Fruit fly (Drosophila melanogaster) whole organism, embryonic: ENCODE data around the gene IntS14.
A peak's percentile ranks its signal among the peaks of the same experiment; 100 is the strongest.

Experiments
- Ada2b ChIP-seq: fragments of 200-800 bp; sonication (Bioruptor generic); IDR thresholded peaks from 2 replicates; pipeline ENCODE4 v1.3.6; 2022; ENCODE audit warnings: missing biosample characterization, missing genetic modification characterization
- Atf3 ChIP-seq: fragments of 200-800 bp; sonication (Bioruptor generic); optimal IDR thresholded peaks from 3 replicates; lab custom pipeline; 2016; ENCODE audit warnings: missing biosample characterization, missing genetic modification characterization
- B-H1 ChIP-seq: fragments of 200-800 bp; sonication (Bioruptor generic); IDR thresholded peaks from 3 replicates; pipeline ENCODE4 v1.3.6; 2022; ENCODE audit warnings: missing biosample characterization, missing genetic modification characterization
- CG10543 ChIP-seq: fragments of 200-800 bp; sonication (Bioruptor generic); optimal IDR thresholded peaks from 3 replicates; lab custom pipeline; 2017; ENCODE audit warnings: missing biosample characterization, mild to moderate bottlenecking, missing genetic modification characterization, moderate library complexity
- CG12744 ChIP-seq: fragments of 200-800 bp; sonication (Bioruptor generic); optimal IDR thresholded peaks from 2 replicates; lab custom pipeline; 2016; ENCODE audit warnings: missing biosample characterization, missing genetic modification characterization
- CG15269 ChIP-seq: fragments of 200-800 bp; sonication (Bioruptor generic); optimal IDR thresholded peaks from 2 replicates; lab custom pipeline; 2018; ENCODE audit warnings: missing biosample characterization, mild to moderate bottlenecking, missing genetic modification characterization, moderate library complexity
- CG15514 ChIP-seq: fragments of 200-800 bp; sonication (Bioruptor generic); optimal IDR thresholded peaks from 3 replicates; lab custom pipeline; 2017; ENCODE audit warnings: missing biosample characterization, missing genetic modification characterization, mild to moderate bottlenecking, moderate library complexity, missing genetic modification reagents
- CG3281 ChIP-seq: fragments of 200-800 bp; sonication (Bioruptor generic); optimal IDR thresholded peaks from 3 replicates; lab custom pipeline; 2017; ENCODE audit warnings: missing biosample characterization, mild to moderate bottlenecking, missing genetic modification characterization
- CG3995 ChIP-seq: fragments of 200-800 bp; sonication (Bioruptor generic); optimal IDR thresholded peaks from 3 replicates; lab custom pipeline; 2016; ENCODE audit warnings: missing biosample characterization, missing genetic modification characterization
- CG6654 ChIP-seq: fragments of 200-800 bp; sonication (Bioruptor generic); optimal IDR thresholded peaks from 2 replicates; lab custom pipeline; 2017; ENCODE audit warnings: missing biosample characterization, mild to moderate bottlenecking, missing genetic modification characterization
- CG7786 ChIP-seq: fragments of 200-800 bp; sonication (Bioruptor generic); optimal IDR thresholded peaks from 2 replicates; lab custom pipeline; 2016; ENCODE audit warnings: missing biosample characterization, missing genetic modification characterization
- CG8290 ChIP-seq, 3 experiments: fragments of 200-800 bp; sonication (Bioruptor generic); optimal IDR thresholded peaks; 2 replicates each; lab custom pipeline; 2016 to 2019; ENCODE audit warnings: missing biosample characterization in 3 of 3, missing genetic modification characterization in 3 of 3, mild to moderate bottlenecking in 2 of 3, moderate library complexity in 1 of 3
- Dfd ChIP-seq, 2 experiments: fragments of >200 bp; optimal IDR thresholded peaks; 2 replicates each; lab custom pipeline; 2017; ENCODE audit warnings: missing biosample characterization in 2 of 2, missing genetic modification characterization in 2 of 2
- Dip2 ChIP-seq: fragments of 200-800 bp; sonication (Bioruptor generic); IDR thresholded peaks from 2 replicates; pipeline ENCODE4 v1.3.6; 2022; ENCODE audit warnings: missing biosample characterization, missing genetic modification characterization
- E2f1 ChIP-seq: fragments of 200-800 bp; sonication (Bioruptor generic); IDR thresholded peaks from 2 replicates; pipeline ENCODE4 v1.3.6; 2022; ENCODE audit warnings: missing biosample characterization, missing genetic modification characterization
- Fer3 ChIP-seq: fragments of 200-800 bp; sonication (Bioruptor generic); optimal IDR thresholded peaks from 2 replicates; lab custom pipeline; 2018; ENCODE audit warnings: missing biosample characterization, mild to moderate bottlenecking, missing genetic modification characterization, moderate library complexity
- Gsc ChIP-seq: fragments of 200-800 bp; sonication (Bioruptor generic); IDR thresholded peaks from 2 replicates; pipeline ENCODE4 v1.3.6; 2022; ENCODE audit warnings: missing biosample characterization, missing genetic modification characterization
- H15 ChIP-seq: fragments of 200-800 bp; sonication (Bioruptor generic); IDR thresholded peaks from 3 replicates; pipeline ENCODE4 v1.3.6; 2022; ENCODE audit warnings: missing biosample characterization, missing genetic modification characterization
- HLHmδ ChIP-seq: fragments of 200-800 bp; sonication (Bioruptor generic); optimal IDR thresholded peaks from 2 replicates; lab custom pipeline; 2018; ENCODE audit warnings: missing biosample characterization, mild to moderate bottlenecking, missing genetic modification characterization, moderate library complexity
- Mad ChIP-seq: fragments of 200-800 bp; sonication (Bioruptor generic); optimal IDR thresholded peaks from 2 replicates; lab custom pipeline; 2016; ENCODE audit warnings: missing biosample characterization, missing genetic modification characterization
- Myb ChIP-seq: fragments of 200-800 bp; sonication (Bioruptor generic); optimal IDR thresholded peaks from 2 replicates; lab custom pipeline; 2016; ENCODE audit warnings: missing biosample characterization, missing genetic modification characterization
- Neu2 ChIP-seq: fragments of 200-800 bp; sonication (Bioruptor generic); optimal IDR thresholded peaks from 3 replicates; lab custom pipeline; 2016; ENCODE audit warnings: missing biosample characterization, missing genetic modification characterization, borderline replicate concordance
- Nf-YB ChIP-seq: fragments of 200-800 bp; sonication (Bioruptor generic); optimal IDR thresholded peaks from 3 replicates; lab custom pipeline; 2019; ENCODE audit warnings: missing biosample characterization, mild to moderate bottlenecking, missing genetic modification characterization, moderate library complexity
- Six4 ChIP-seq: fragments of 200-800 bp; sonication (Bioruptor generic); optimal IDR thresholded peaks from 2 replicates; lab custom pipeline; 2016; ENCODE audit warnings: missing biosample characterization, missing genetic modification characterization
- Trl ChIP-seq, 3 experiments: fragments of >200 bp in 2 of 3; fragments of 200-800 bp in 1 of 3; sonication (Bioruptor generic) in 1 of 3; optimal IDR thresholded peaks; 2 replicates in 1 of 3; 3 replicates in 2 of 3; lab custom pipeline; 2016 to 2017; ENCODE audit warnings: missing biosample characterization in 1 of 3, missing genetic modification characterization in 1 of 3
- ab ChIP-seq: fragments of 200-800 bp; sonication (Bioruptor generic); optimal IDR thresholded peaks from 2 replicates; lab custom pipeline; 2016; ENCODE audit warnings: missing biosample characterization, missing genetic modification characterization
- ap ChIP-seq: fragments of 200-800 bp; sonication (Bioruptor generic); IDR thresholded peaks from 2 replicates; pipeline ENCODE4 v1.3.6; 2022; ENCODE audit warnings: missing biosample characterization, missing genetic modification characterization
- az2 ChIP-seq: fragments of 200-800 bp; sonication (Bioruptor generic); optimal IDR thresholded peaks from 3 replicates; lab custom pipeline; 2016; ENCODE audit warnings: missing biosample characterization, missing genetic modification characterization
- cg ChIP-seq: fragments of 200-800 bp; sonication (Bioruptor generic); optimal IDR thresholded peaks from 3 replicates; lab custom pipeline; 2019; ENCODE audit warnings: missing biosample characterization, mild to moderate bottlenecking, missing genetic modification characterization, moderate library complexity
- da ChIP-seq: fragments of 200-800 bp; sonication (Bioruptor generic); optimal IDR thresholded peaks from 2 replicates; lab custom pipeline; 2016; ENCODE audit warnings: missing biosample characterization, missing genetic modification characterization
- danr ChIP-seq: fragments of 200-800 bp; sonication (Bioruptor generic); IDR thresholded peaks from 2 replicates; pipeline ENCODE4 v1.3.6; 2022; ENCODE audit warnings: missing biosample characterization, missing genetic modification characterization
- dati ChIP-seq: fragments of 200-800 bp; sonication (Bioruptor generic); IDR thresholded peaks from 2 replicates; pipeline ENCODE4 v1.3.6; 2022; ENCODE audit warnings: missing biosample characterization, missing genetic modification characterization
- ewg ChIP-seq: fragments of 200-800 bp; sonication (Bioruptor generic); optimal IDR thresholded peaks from 3 replicates; lab custom pipeline; 2017; ENCODE audit warnings: mild to moderate bottlenecking, missing biosample characterization, missing genetic modification reagents, missing genetic modification characterization
- eyg ChIP-seq: fragments of 200-800 bp; sonication (Bioruptor generic); optimal IDR thresholded peaks from 3 replicates; lab custom pipeline; 2016; ENCODE audit warnings: missing biosample characterization, missing genetic modification characterization
- fru ChIP-seq: fragments of >200 bp; optimal IDR thresholded peaks from 2 replicates; lab custom pipeline; 2017
- fu2 ChIP-seq: fragments of 200-800 bp; sonication (Bioruptor generic); optimal IDR thresholded peaks from 2 replicates; lab custom pipeline; 2016; ENCODE audit warnings: missing biosample characterization, missing genetic modification characterization
- gcm ChIP-seq: fragments of 200-800 bp; sonication (Bioruptor generic); optimal IDR thresholded peaks from 2 replicates; lab custom pipeline; 2019; ENCODE audit warnings: missing biosample characterization, mild to moderate bottlenecking, missing genetic modification characterization, moderate library complexity
- gsb-n ChIP-seq: fragments of 200-800 bp; sonication (Bioruptor generic); optimal IDR thresholded peaks from 3 replicates; lab custom pipeline; 2018; ENCODE audit warnings: missing biosample characterization, mild to moderate bottlenecking, missing genetic modification characterization
- insv ChIP-seq, 2 experiments: fragments of 200-800 bp; sonication (Bioruptor generic); optimal IDR thresholded peaks; 3 replicates each; lab custom pipeline; 2016 to 2018; ENCODE audit warnings: missing biosample characterization in 2 of 2, missing genetic modification characterization in 2 of 2
- lola ChIP-seq, 3 experiments: fragments of >200 bp in 2 of 3; fragments of 200-800 bp in 1 of 3; sonication (Bioruptor generic) in 1 of 3; optimal IDR thresholded peaks; 2 replicates each; lab custom pipeline; 2017 to 2019; ENCODE audit warnings: missing biosample characterization in 3 of 3, missing genetic modification characterization in 3 of 3, mild to moderate bottlenecking in 1 of 3, moderate library complexity in 1 of 3
- odd ChIP-seq: fragments of 200-800 bp; sonication (Bioruptor generic); optimal IDR thresholded peaks from 2 replicates; lab custom pipeline; 2017; ENCODE audit warnings: missing biosample characterization, mild to moderate bottlenecking, missing genetic modification characterization
- sna ChIP-seq: fragments of 200-800 bp; sonication (Bioruptor generic); IDR thresholded peaks from 2 replicates; pipeline ENCODE4 v1.3.6; 2022; ENCODE audit warnings: missing biosample characterization, missing genetic modification characterization; ENCODE audit not compliant: partially characterized antibody
- sob ChIP-seq: fragments of 200-800 bp; sonication (Bioruptor generic); IDR thresholded peaks from 2 replicates; pipeline ENCODE4 v1.3.6; 2022; ENCODE audit warnings: missing biosample characterization, missing genetic modification characterization
- sqz ChIP-seq: fragments of 200-800 bp; sonication (Bioruptor generic); optimal IDR thresholded peaks from 3 replicates; lab custom pipeline; 2018; ENCODE audit warnings: missing biosample characterization, mild to moderate bottlenecking, missing genetic modification characterization
- stc ChIP-seq: fragments of 200-800 bp; sonication (Bioruptor generic); IDR thresholded peaks from 2 replicates; pipeline ENCODE4 v1.3.6; 2022; ENCODE audit warnings: missing biosample characterization, missing genetic modification characterization
- tll ChIP-seq, 2 experiments: fragments of 200-800 bp in 1 of 2; fragments of >200 bp in 1 of 2; sonication (Bioruptor generic) in 1 of 2; optimal IDR thresholded peaks; 2 replicates each; lab custom pipeline; 2017 to 2019; ENCODE audit warnings: missing biosample characterization in 2 of 2, missing genetic modification characterization in 2 of 2, mild to moderate bottlenecking in 1 of 2, moderate library complexity in 1 of 2
- unpg ChIP-seq: fragments of 200-800 bp; sonication (Bioruptor generic); optimal IDR thresholded peaks from 3 replicates; lab custom pipeline; 2018; ENCODE audit warnings: missing biosample characterization, mild to moderate bottlenecking, missing genetic modification characterization, moderate library complexity

IntS14 gene

DNA sequence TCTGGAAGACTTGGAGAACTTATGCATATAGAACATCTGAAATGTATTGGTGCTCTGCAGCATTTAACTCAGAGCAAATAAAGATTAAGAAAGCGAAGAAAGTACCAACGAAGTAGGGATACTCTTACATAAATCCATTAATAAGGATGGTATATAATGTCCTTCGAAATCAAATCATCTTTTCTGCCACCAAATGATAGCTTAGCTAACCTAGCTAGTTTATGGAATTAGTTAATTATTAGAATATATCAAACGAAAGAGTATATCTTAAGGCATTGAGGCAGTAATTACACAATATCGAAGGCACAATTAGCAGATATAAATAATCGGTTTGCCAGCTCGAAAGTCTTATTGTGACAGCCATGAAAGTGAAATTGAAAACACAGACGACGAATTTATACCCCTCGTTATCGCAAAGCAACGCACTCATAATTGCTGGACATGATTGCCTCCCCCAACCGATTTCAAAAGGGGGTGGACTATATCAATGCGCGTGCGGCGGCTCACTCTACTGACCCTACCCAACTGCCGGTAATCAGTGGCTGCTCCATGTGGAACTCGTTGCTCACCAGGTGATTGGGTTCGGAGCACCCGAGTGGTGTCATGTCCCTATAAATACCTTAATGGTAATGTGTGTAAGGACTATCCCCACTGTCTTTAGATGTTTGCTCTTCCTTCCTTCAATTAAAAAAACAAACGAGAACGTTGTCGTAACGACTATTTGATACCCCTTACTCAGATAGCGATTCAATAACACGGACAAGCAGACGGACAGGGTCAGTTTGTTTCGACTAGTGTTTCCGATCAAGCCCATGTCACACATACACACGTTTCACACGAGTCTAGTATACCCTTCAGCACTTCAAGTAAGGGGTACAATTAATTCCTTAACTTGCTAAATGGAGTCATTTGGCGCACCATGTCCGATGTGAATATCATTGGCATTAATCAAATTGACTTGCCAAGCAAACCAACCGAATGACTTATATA lies 19.6 kb upstream of the IntS14 start (continued):
- peak; percentile 34 for TF ChIP-seq CG15514 (GFP tag; lab: Kevin White, UChicago)
- TF ChIP-seq tll (GFP tag; optimal IDR thresholded peaks at IDR 0.05; lab: Kevin White, UChicago): no peak
- peak; percentile 54 for TF ChIP-seq CG15269 (tag; lab: Kevin White, UChicago)
- TF ChIP-seq Atf3 (GFP tag; lab: Kevin White, UChicago): no peak
- no peak for TF ChIP-seq fru
- TF ChIP-seq Nf-YB (GFP tag; lab: Kevin White, UChicago): no peak
- TF ChIP-seq Mad (GFP tag; lab: Kevin White, UChicago): no peak
- TF ChIP-seq Dip2 (GFP tag; lab: Robert Waterston, UW): no peak
- TF ChIP-seq Myb (GFP tag; lab: Kevin White, UChicago): peak; percentile 5
- TF ChIP-seq cg (GFP tag; lab: Kevin White, UChicago): no peak
- TF ChIP-seq insv (GFP tag; optimal IDR thresholded peaks at IDR 0.05; lab: Kevin White, UChicago): no peak
- no peak for TF ChIP-seq CG3995 (GFP tag; lab: Kevin White, UChicago)
- no peak for TF ChIP-seq fu2
- TF ChIP-seq gcm (GFP tag; lab: Kevin White, UChicago): peak; percentile 3
- TF ChIP-seq eyg (GFP tag; lab: Kevin White, UChicago): no peak
- no peak for TF ChIP-seq dati (GFP tag; lab: Robert Waterston, UW)
- no peak for TF ChIP-seq danr (GFP tag; lab: Robert Waterston, UW)
- TF ChIP-seq Gsc (GFP tag; lab: Robert Waterston, UW): no peak
- no peak for TF ChIP-seq H15 (GFP tag; lab: Robert Waterston, UW)
- no peak for TF ChIP-seq ab (GFP tag; lab: Kevin White, UChicago)
- no peak for TF ChIP-seq sob
- TF ChIP-seq ewg (GFP tag; lab: Kevin White, UChicago): peak; percentile 35
- no peak for TF ChIP-seq da (GFP tag; lab: Kevin White, UChicago)
- TF ChIP-seq Trl (optimal IDR thresholded peaks at IDR 0.05; lab: Kevin White, UChicago): no peak
- no peak for TF ChIP-seq Trl (GFP tag; optimal IDR thresholded peaks at IDR 0.05; lab: Kevin White, UChicago)
- TF ChIP-seq B-H1 (GFP tag; lab: Robert Waterston, UW): no peak
- no peak for TF ChIP-seq sna (GFP tag; lab: Robert Waterston, UW)
- peak; percentile 23; the same call in 1 of the 2 replicates for TF ChIP-seq stc (GFP tag; lab: Robert Waterston, UW)
- no peak for TF ChIP-seq CG8290 (GFP tag; optimal IDR thresholded peaks at IDR 0.05; lab: Kevin White, UChicago)
- peak in 1 of 2 experiments; percentile 57 for TF ChIP-seq CG8290 (tag; optimal IDR thresholded peaks at IDR 0.05; lab: Kevin White, UChicago)
- TF ChIP-seq CG10543: no peak
- 0 out of 2 replicates have a peak, but pooled peaks have one; percentile 38 for TF ChIP-seq Ada2b (GFP tag; lab: Robert Waterston, UW)
- no peak for TF ChIP-seq HLHmδ (GFP tag; lab: Kevin White, UChicago)
- no peak for TF ChIP-seq Neu2
- no peak; the same call in 1 of the 2 replicates for TF ChIP-seq E2f1 (GFP tag; lab: Robert Waterston, UW)
- no peak for TF ChIP-seq CG12744 (GFP tag; lab: Kevin White, UChicago)
- peak; percentile 39 for TF ChIP-seq az2 (GFP tag; lab: Kevin White, UChicago)
- TF ChIP-seq odd (GFP tag; lab: Kevin White, UChicago): no peak
- TF ChIP-seq CG7786 (GFP tag; lab: Kevin White, UChicago): peak; percentile 30
- TF ChIP-seq lola (GFP tag; optimal IDR thresholded peaks at IDR 0.05; lab: Kevin White, UChicago): peak in 1 of 3 experiments; percentile 31
- TF ChIP-seq Dfd (GFP tag; optimal IDR thresholded peaks at IDR 0.05; lab: Kevin White, UChicago): no peak
- TF ChIP-seq Fer3 (tag; lab: Kevin White, UChicago): peak; percentile 58
- 0 out of 2 replicates have a peak, but pooled peaks have one; percentile 8 for TF ChIP-seq ap
- TF ChIP-seq gsb-n (tag; lab: Kevin White, UChicago): peak; percentile 18
- no peak for TF ChIP-seq sqz
- TF ChIP-seq unpg (GFP tag; lab: Kevin White, UChicago): peak; percentile 59
- TF ChIP-seq CG3281: peak; percentile 54
- peak; percentile 4 for TF ChIP-seq CG6654 (GFP tag; lab: Kevin White, UChicago)
- peak; percentile 25 for TF ChIP-seq Six4 (GFP tag; lab: Kevin White, UChicago)
